Fruit fly (Drosophila melanogaster) whole organism, embryonic: Measurements from ENCODE around the gene Rpt4.
A peak's percentile ranks its signal among the peaks of the same experiment; 100 is the strongest.

Experiments used
- Ada2b ChIP-seq: fragments of 200-800 bp; sonication (Bioruptor generic); IDR thresholded peaks from 2 replicates; pipeline ENCODE4 v1.3.6; 2022; ENCODE audit warnings: missing biosample characterization, missing genetic modification characterization
- Adf1 ChIP-seq: fragments of 200-800 bp; sonication (Bioruptor generic); IDR thresholded peaks from 2 replicates; pipeline ENCODE4 v1.3.6; 2022; ENCODE audit warnings: missing biosample characterization, missing genetic modification characterization
- Antp ChIP-seq: fragments of 200-800 bp; sonication (Bioruptor generic); optimal IDR thresholded peaks from 3 replicates; lab custom pipeline; 2016; ENCODE audit warnings: missing biosample characterization, missing genetic modification characterization
- BEAF-32 ChIP-seq: fragments of 200-800 bp; sonication (Bioruptor generic); optimal IDR thresholded peaks from 3 replicates; lab custom pipeline; 2017; ENCODE audit warnings: missing biosample characterization, missing genetic modification characterization, mild to moderate bottlenecking, moderate library complexity, missing genetic modification reagents
- CG10267 ChIP-seq: fragments of 200-800 bp; sonication (Bioruptor generic); optimal IDR thresholded peaks from 2 replicates; lab custom pipeline; 2018; ENCODE audit warnings: missing biosample characterization, mild to moderate bottlenecking, missing genetic modification characterization, moderate library complexity
- CG13775 ChIP-seq: fragments of 200-800 bp; sonication (Bioruptor generic); optimal IDR thresholded peaks from 3 replicates; lab custom pipeline; 2017; ENCODE audit warnings: missing biosample characterization, mild to moderate bottlenecking, missing genetic modification characterization
- CG14014 ChIP-seq: fragments of 200-800 bp; sonication (Bioruptor generic); IDR thresholded peaks from 2 replicates; pipeline ENCODE4 v1.3.6; 2022; ENCODE audit warnings: missing biosample characterization, missing genetic modification characterization
- CG14667 ChIP-seq: fragments of 200-800 bp; sonication (Bioruptor generic); IDR thresholded peaks from 2 replicates; pipeline ENCODE4 v1.3.6; 2022; ENCODE audit warnings: missing biosample characterization, missing genetic modification characterization
- CG15479 ChIP-seq: fragments of 200-800 bp; sonication (Bioruptor generic); optimal IDR thresholded peaks from 3 replicates; lab custom pipeline; 2019; ENCODE audit warnings: missing biosample characterization, mild to moderate bottlenecking, missing genetic modification characterization, moderate library complexity
- CG1603 ChIP-seq: fragments of 200-800 bp; sonication (Bioruptor generic); optimal IDR thresholded peaks from 2 replicates; lab custom pipeline; 2019; ENCODE audit warnings: missing biosample characterization, mild to moderate bottlenecking, missing genetic modification characterization, moderate library complexity
- CG17829 ChIP-seq: fragments of 200-800 bp; optimal IDR thresholded peaks from 2 replicates; lab custom pipeline; 2019; ENCODE audit warnings: missing biosample characterization, mild to moderate bottlenecking, missing genetic modification characterization, moderate library complexity
- CG30431 ChIP-seq: fragments of 200-800 bp; sonication (Bioruptor generic); optimal IDR thresholded peaks from 2 replicates; lab custom pipeline; 2017; ENCODE audit warnings: missing biosample characterization, missing genetic modification characterization
- CG3163 ChIP-seq: fragments of 200-800 bp; sonication (Bioruptor generic); optimal IDR thresholded peaks from 3 replicates; lab custom pipeline; 2016; ENCODE audit warnings: missing biosample characterization, missing genetic modification characterization
- CG3407 ChIP-seq: fragments of 200-800 bp; sonication (Bioruptor generic); optimal IDR thresholded peaks from 2 replicates; lab custom pipeline; 2018; ENCODE audit warnings: missing biosample characterization, mild to moderate bottlenecking, missing genetic modification characterization
- CG4617 ChIP-seq: fragments of 200-800 bp; sonication (Bioruptor generic); optimal IDR thresholded peaks from 3 replicates; lab custom pipeline; 2016; ENCODE audit warnings: missing biosample characterization, missing genetic modification characterization, borderline replicate concordance
- CG9817 ChIP-seq: fragments of 200-800 bp; sonication (Bioruptor generic); optimal IDR thresholded peaks from 2 replicates; lab custom pipeline; 2018; ENCODE audit warnings: missing biosample characterization, mild to moderate bottlenecking, missing genetic modification characterization, moderate library complexity
- CTCF ChIP-seq: fragments of 200-800 bp; sonication (Bioruptor generic); optimal IDR thresholded peaks from 2 replicates; lab custom pipeline; 2017; ENCODE audit warnings: missing biosample characterization, mild to moderate bottlenecking, missing genetic modification characterization, moderate library complexity
- D19A ChIP-seq: fragments of 200-800 bp; optimal IDR thresholded peaks from 3 replicates; lab custom pipeline; 2019; ENCODE audit warnings: missing biosample characterization, mild to moderate bottlenecking, missing genetic modification characterization, moderate library complexity
- Dbx ChIP-seq: fragments of 200-800 bp; sonication (Bioruptor generic); IDR thresholded peaks from 3 replicates; pipeline ENCODE4 v1.3.6; 2022; ENCODE audit warnings: missing biosample characterization, missing genetic modification characterization
- Dp ChIP-seq: fragments of 200-800 bp; sonication (Bioruptor generic); optimal IDR thresholded peaks from 2 replicates; lab custom pipeline; 2018; ENCODE audit warnings: missing biosample characterization, mild to moderate bottlenecking, missing genetic modification characterization, moderate library complexity
- Dref ChIP-seq: fragments of 200-800 bp; sonication (Bioruptor generic); IDR thresholded peaks from 2 replicates; pipeline ENCODE4 v1.3.6; 2022; ENCODE audit warnings: missing biosample characterization, missing genetic modification characterization
- ERR ChIP-seq: fragments of 200-800 bp; sonication (Bioruptor generic); optimal IDR thresholded peaks from 2 replicates; lab custom pipeline; 2016; ENCODE audit warnings: missing biosample characterization, missing genetic modification characterization
- Elba2 ChIP-seq: fragments of 200-800 bp; sonication (Bioruptor generic); optimal IDR thresholded peaks from 3 replicates; lab custom pipeline; 2016; ENCODE audit warnings: missing biosample characterization, missing genetic modification characterization
- HLH3B ChIP-seq: fragments of 200-800 bp; sonication (Bioruptor generic); IDR thresholded peaks from 2 replicates; pipeline ENCODE4 v1.3.6; 2022; ENCODE audit warnings: missing biosample characterization, missing genetic modification characterization
- HmgZ ChIP-seq: fragments of 200-800 bp; sonication (Bioruptor generic); optimal IDR thresholded peaks from 2 replicates; lab custom pipeline; 2018; ENCODE audit warnings: missing biosample characterization, mild to moderate bottlenecking, missing genetic modification characterization
- Hr51 ChIP-seq, 2 experiments: fragments of 200-800 bp; sonication (Bioruptor generic); optimal IDR thresholded peaks; 2 replicates in 1 of 2; 3 replicates in 1 of 2; lab custom pipeline; 2016 to 2018; ENCODE audit warnings: missing biosample characterization in 2 of 2, missing genetic modification characterization in 2 of 2, mild to moderate bottlenecking in 1 of 2, moderate library complexity in 1 of 2
- Lhr ChIP-seq: fragments of 200-800 bp; sonication (Bioruptor generic); optimal IDR thresholded peaks from 3 replicates; lab custom pipeline; 2017; ENCODE audit warnings: mild to moderate bottlenecking, missing biosample characterization, missing genetic modification reagents, missing genetic modification characterization
- MTF-1 ChIP-seq: fragments of 200-800 bp; sonication (Bioruptor generic); optimal IDR thresholded peaks from 2 replicates; lab custom pipeline; 2018; ENCODE audit warnings: missing biosample characterization, mild to moderate bottlenecking, missing genetic modification characterization, borderline replicate concordance
- NfI ChIP-seq: fragments of 200-800 bp; sonication (Bioruptor generic); optimal IDR thresholded peaks from 3 replicates; lab custom pipeline; 2018; ENCODE audit warnings: missing biosample characterization, mild to moderate bottlenecking, missing genetic modification characterization, moderate library complexity
- Sry-δ ChIP-seq: fragments of 200-800 bp; sonication (Bioruptor generic); optimal IDR thresholded peaks from 2 replicates; lab custom pipeline; 2016; ENCODE audit warnings: missing biosample characterization, missing genetic modification characterization
- YL-1 ChIP-seq: fragments of 200-800 bp; sonication (Bioruptor generic); optimal IDR thresholded peaks from 3 replicates; lab custom pipeline; 2017; ENCODE audit warnings: missing biosample characterization, mild to moderate bottlenecking, missing genetic modification characterization
- ac ChIP-seq: fragments of 200-800 bp; sonication (Bioruptor generic); optimal IDR thresholded peaks from 3 replicates; lab custom pipeline; 2017; ENCODE audit warnings: missing biosample characterization, mild to moderate bottlenecking, missing genetic modification characterization
- cad ChIP-seq: fragments of >200 bp; optimal IDR thresholded peaks from 2 replicates; lab custom pipeline; 2017; ENCODE audit warnings: missing biosample characterization, missing genetic modification characterization
- crp ChIP-seq, 2 experiments: fragments of 200-800 bp; sonication (Bioruptor generic); optimal IDR thresholded peaks; 2 replicates in 1 of 2; 3 replicates in 1 of 2; lab custom pipeline; 2017; ENCODE audit warnings: missing biosample characterization in 2 of 2, missing genetic modification characterization in 2 of 2, mild to moderate bottlenecking in 1 of 2, moderate library complexity in 1 of 2
- fd64A ChIP-seq: fragments of 200-800 bp; sonication (Bioruptor generic); optimal IDR thresholded peaks from 3 replicates; lab custom pipeline; 2018; ENCODE audit warnings: missing biosample characterization, mild to moderate bottlenecking, missing genetic modification characterization
- gfzf ChIP-seq: fragments of 200-800 bp; sonication (Bioruptor generic); optimal IDR thresholded peaks from 2 replicates; lab custom pipeline; 2016; ENCODE audit warnings: missing biosample characterization, mild to moderate bottlenecking, missing genetic modification characterization, moderate library complexity
- ken ChIP-seq: fragments of 200-800 bp; sonication (Bioruptor generic); IDR thresholded peaks from 3 replicates; pipeline ENCODE4 v1.3.6; 2022; ENCODE audit warnings: missing biosample characterization, missing genetic modification characterization
- lmd ChIP-seq: fragments of 200-800 bp; sonication (Bioruptor generic); IDR thresholded peaks from 2 replicates; pipeline ENCODE4 v1.3.6; 2022; ENCODE audit warnings: missing biosample characterization, missing genetic modification characterization
- maf-S ChIP-seq: fragments of 200-800 bp; sonication (Bioruptor generic); optimal IDR thresholded peaks from 2 replicates; lab custom pipeline; 2016; ENCODE audit warnings: missing biosample characterization, missing genetic modification characterization
- mam ChIP-seq: fragments of 200-800 bp; sonication (Bioruptor generic); optimal IDR thresholded peaks from 3 replicates; lab custom pipeline; 2016; ENCODE audit warnings: missing biosample characterization, missing genetic modification characterization
- nmo ChIP-seq: fragments of 200-800 bp; sonication (Bioruptor generic); optimal IDR thresholded peaks from 2 replicates; lab custom pipeline; 2018; ENCODE audit warnings: missing biosample characterization, mild to moderate bottlenecking, missing genetic modification characterization, moderate library complexity
- phol ChIP-seq: fragments of 200-800 bp; sonication (Bioruptor generic); optimal IDR thresholded peaks from 3 replicates; lab custom pipeline; 2018; ENCODE audit warnings: missing biosample characterization, mild to moderate bottlenecking, missing genetic modification characterization, moderate library complexity
- pzg ChIP-seq: fragments of 200-800 bp; sonication (Bioruptor generic); optimal IDR thresholded peaks from 3 replicates; lab custom pipeline; 2018; ENCODE audit warnings: missing biosample characterization, mild to moderate bottlenecking, missing genetic modification characterization, moderate library complexity
- rib ChIP-seq: fragments of 200-800 bp; sonication (Bioruptor generic); IDR thresholded peaks from 2 replicates; pipeline ENCODE4 v1.3.6; 2022; ENCODE audit warnings: missing biosample characterization, missing genetic modification characterization
- scrt ChIP-seq: fragments of 200-800 bp; sonication (Bioruptor generic); optimal IDR thresholded peaks from 2 replicates; lab custom pipeline; 2018; ENCODE audit warnings: missing biosample characterization, mild to moderate bottlenecking, missing genetic modification characterization, moderate library complexity
- sens ChIP-seq: fragments of 200-800 bp; sonication (Bioruptor generic); peaks from one replicate; lab custom pipeline; 2016; ENCODE audit warnings: missing biosample characterization, missing genetic modification characterization
- slp2 ChIP-seq: fragments of 200-800 bp; sonication (Bioruptor generic); optimal IDR thresholded peaks from 2 replicates; lab custom pipeline; 2016; ENCODE audit warnings: missing biosample characterization, missing genetic modification characterization
- tna ChIP-seq: fragments of 200-800 bp; sonication (Bioruptor generic); IDR thresholded peaks from 2 replicates; pipeline ENCODE4 v1.3.6; 2022; ENCODE audit warnings: missing biosample characterization, missing genetic modification characterization; ENCODE audit not compliant: partially characterized antibody
- ttk ChIP-seq: fragments of 200-800 bp; sonication (Bioruptor generic); IDR thresholded peaks from 2 replicates; pipeline ENCODE4 v2.1.2; 2022; ENCODE audit warnings: missing biosample characterization, missing genetic modification characterization
- vvl ChIP-seq: fragments of 200-800 bp; sonication (Bioruptor generic); IDR thresholded peaks from 2 replicates; pipeline ENCODE4 v1.3.6; 2022; ENCODE audit warnings: missing biosample characterization, missing genetic modification characterization

The Rpt4 gene

dm6 chrX:6291083-6291699, at the start of gene Rpt4, which contains the start of gene mldr (continued):
- peak; percentile 55 for TF ChIP-seq phol
- peak; percentile 31 for TF ChIP-seq CG17829 (tag; lab: Kevin White, UChicago)
- no peak for TF ChIP-seq CG13775 (GFP tag; lab: Kevin White, UChicago)
- peak; percentile 94 for TF ChIP-seq gfzf (GFP tag; lab: Kevin White, UChicago)
- peak; percentile 67 for TF ChIP-seq CG15479 (GFP tag; lab: Kevin White, UChicago)
- TF ChIP-seq scrt (GFP tag; lab: Kevin White, UChicago): no peak
- TF ChIP-seq BEAF-32 (GFP tag; lab: Kevin White, UChicago): peak; percentile 42
- peak in 1 of 2 experiments; percentile 53 for TF ChIP-seq crp (GFP tag; optimal IDR thresholded peaks at IDR 0.05; lab: Kevin White, UChicago)
- no peak for TF ChIP-seq NfI (GFP tag; lab: Kevin White, UChicago)
- TF ChIP-seq CG30431 (GFP tag; lab: Kevin White, UChicago): no peak
- TF ChIP-seq nmo: peak; percentile 40
- peak; percentile 8 for TF ChIP-seq CTCF (GFP tag; lab: Kevin White, UChicago)
- no peak for TF ChIP-seq slp2
- no peak for TF ChIP-seq ken (GFP tag; lab: Robert Waterston, UW)
- TF ChIP-seq Elba2 (GFP tag; lab: Kevin White, UChicago): peak; percentile 77
- TF ChIP-seq MTF-1 (GFP tag; lab: Kevin White, UChicago): no peak
- TF ChIP-seq pzg (GFP tag; lab: Kevin White, UChicago): peak; percentile 94
- TF ChIP-seq CG14667 (GFP tag; lab: Robert Waterston, UW): no peak
- no peak for TF ChIP-seq fd64A (GFP tag; lab: Kevin White, UChicago)
- no peak for TF ChIP-seq vvl (GFP tag; lab: Robert Waterston, UW)
- TF ChIP-seq maf-S (GFP tag; lab: Kevin White, UChicago): no peak
- peak; percentile 87 for TF ChIP-seq YL-1
- TF ChIP-seq CG3163 (GFP tag; lab: Kevin White, UChicago): no peak
- TF ChIP-seq Dref: peak; percentile 48
- TF ChIP-seq Adf1 (GFP tag; lab: Robert Waterston, UW): no peak
- peak; percentile 95 for TF ChIP-seq CG4617 (GFP tag; lab: Kevin White, UChicago)
- TF ChIP-seq cad (GFP tag; lab: Kevin White, UChicago): no peak
- peak; percentile 30 for TF ChIP-seq Sry-δ (GFP tag; lab: Kevin White, UChicago)
- TF ChIP-seq CG10267 (tag; lab: Kevin White, UChicago): peak; percentile 21
- no peak for TF ChIP-seq lmd (GFP tag; lab: Robert Waterston, UW)
- TF ChIP-seq Dp: peak; percentile 46
- TF ChIP-seq rib (GFP tag; lab: Robert Waterston, UW): no peak
- no peak for TF ChIP-seq ERR (GFP tag; lab: Kevin White, UChicago)

DNA sequence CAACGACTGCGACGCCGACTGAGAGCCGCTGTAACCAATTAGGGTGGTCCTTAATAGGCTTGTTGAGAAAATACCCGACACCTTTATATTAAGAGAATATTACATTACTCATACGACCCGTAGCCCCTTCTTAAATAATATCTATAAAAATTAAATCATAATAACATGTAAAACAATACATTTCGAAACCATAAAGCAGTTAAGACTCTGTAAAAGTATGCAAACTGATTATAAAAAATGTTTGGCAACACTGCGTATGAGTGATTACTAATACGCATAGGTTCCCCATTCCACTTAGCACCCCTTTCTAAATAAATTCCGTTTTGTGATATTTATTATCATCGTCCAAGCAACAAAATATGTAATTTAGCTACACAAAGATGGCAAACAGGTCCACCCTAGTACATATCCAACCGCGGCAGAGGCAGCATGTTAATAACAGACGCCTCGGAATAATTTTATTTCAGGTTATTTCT, 49.6 kb upstream of the Rpt4 start:
- no peak for TF ChIP-seq ac (GFP tag; lab: Kevin White, UChicago)
- no peak for TF ChIP-seq tna
- peak; percentile 3 for TF ChIP-seq Antp (GFP tag; lab: Kevin White, UChicago)
- peak; percentile 27 for TF ChIP-seq CG1603 (tag; lab: Kevin White, UChicago)
- TF ChIP-seq maf-S (GFP tag; lab: Kevin White, UChicago): no peak
- peak; percentile 47 for TF ChIP-seq mam (GFP tag; lab: Kevin White, UChicago)
- peak; percentile 50 for TF ChIP-seq CG3407 (GFP tag; lab: Kevin White, UChicago)
- TF ChIP-seq ttk: peak; percentile 54; the same call in 1 of the 2 replicates
- TF ChIP-seq CG14014: peak; percentile 31; the same call in 1 of the 2 replicates
- TF ChIP-seq D19A: peak; percentile 70
- TF ChIP-seq CG9817 (tag; lab: Kevin White, UChicago): peak; percentile 54
- peak in 1 of 2 experiments; percentile 86 for TF ChIP-seq Hr51 (GFP tag; optimal IDR thresholded peaks at IDR 0.05; lab: Kevin White, UChicago)
- TF ChIP-seq ERR (GFP tag; lab: Kevin White, UChicago): no peak
- peak; percentile 40 for TF ChIP-seq HLH3B (GFP tag; lab: Robert Waterston, UW)
- peak; percentile 38 for TF ChIP-seq Lhr
- TF ChIP-seq Dref: no peak
- peak; percentile 73 for TF ChIP-seq HmgZ (tag; lab: Kevin White, UChicago)
- TF ChIP-seq sens (GFP tag; lab: Kevin White, UChicago): peak; percentile 87
- 0 out of 2 replicates have a peak, but pooled peaks have one; percentile 7 for TF ChIP-seq Ada2b
- TF ChIP-seq Dbx (GFP tag; lab: Robert Waterston, UW): no peak
